In genomic region chrX:16770919-16771318, ce11 we compare ENCODE assay signal across 8 worm cellular contexts.
A peak's percentile ranks its signal among the peaks of the same experiment; 100 is the strongest.
TF ChIP-seq lines count a peak whose summit lies in the region.

No protein-coding gene starts in this region.

TF ChIP-seq in whole organism, L1 larva, 84 proteins besides CTCF, POLR2A, EP300 and RAD21 (continues in another document):
- TF ChIP-seq irx-1 (tag; optimal IDR thresholded peaks at IDR 0.05; lab: Kevin White, UChicago) (no peak), C04F5.9 (tag; optimal IDR thresholded peaks at IDR 0.05; lab: Kevin White, UChicago) (no peak), pax-3 (tag; optimal IDR thresholded peaks at IDR 0.05; lab: Kevin White, UChicago) (no peak), efl-1 (optimal IDR thresholded peaks at IDR 0.05; lab: Kevin White, UChicago) (no peak), efl-1 (GFP tag; optimal IDR thresholded peaks at IDR 0.05 in 1 of 2; lab: Kevin White, UChicago) (peak in 1 of 2 experiments; percentile 43), nhr-76 (tag; optimal IDR thresholded peaks at IDR 0.05; lab: Kevin White, UChicago) (no peak), snpc-4 (tag; optimal IDR thresholded peaks at IDR 0.05; lab: Kevin White, UChicago) (no peak), ceh-82 (tag; optimal IDR thresholded peaks at IDR 0.05; lab: Kevin White, UChicago) (no peak), fos-1 (tag; optimal IDR thresholded peaks at IDR 0.05; lab: Kevin White, UChicago) (no peak), elt-2 (tag; optimal IDR thresholded peaks at IDR 0.05; lab: Kevin White, UChicago) (no peak), lin-39 (tag; optimal IDR thresholded peaks at IDR 0.05; lab: Kevin White, UChicago) (no peak), nhr-85 (tag; lab: Kevin White, UChicago) (peak; percentile 34)

TF ChIP-seq in whole organism, L2 larva, 48 proteins besides CTCF, POLR2A, EP300 and RAD21:
- TF ChIP-seq blmp-1 (tag; optimal IDR thresholded peaks at IDR 0.05; lab: Kevin White, UChicago; ENCODE audit: insufficient read depth) (no peak), gmeb-1 (tag; optimal IDR thresholded peaks at IDR 0.05; lab: Kevin White, UChicago) (no peak), fos-1 (tag; optimal IDR thresholded peaks at IDR 0.05; lab: Kevin White, UChicago) (peak; percentile 0)

TF ChIP-seq in whole organism, L3 larva, 47 proteins besides CTCF, POLR2A, EP300 and RAD21:
- TF ChIP-seq lin-39 (tag; optimal IDR thresholded peaks at IDR 0.05; lab: Kevin White, UChicago) (peak; percentile 14), ZK546.5 (tag; optimal IDR thresholded peaks at IDR 0.05; lab: Kevin White, UChicago) (no peak)

TF ChIP-seq in whole organism, early embryonic, 17 proteins besides CTCF, POLR2A, EP300 and RAD21:
- peak; percentile 22 for TF ChIP-seq aly-1 (tag; optimal IDR thresholded peaks at IDR 0.05; lab: Kevin White, UChicago)
- no peak for TF ChIP-seq ceh-13 (GFP tag; optimal IDR thresholded peaks at IDR 0.05; lab: Kevin White, UChicago)
- TF ChIP-seq hmg-4 (GFP tag; optimal IDR thresholded peaks at IDR 0.05; lab: Kevin White, UChicago), result peak; percentile 66

TF ChIP-seq in whole organism, late embryonic, 69 proteins besides CTCF, POLR2A, EP300 and RAD21 (continues in another document):
- TF ChIP-seq K02D7.2 (tag; optimal IDR thresholded peaks at IDR 0.05; lab: Kevin White, UChicago), result no peak
- TF ChIP-seq ceh-30 (tag; optimal IDR thresholded peaks at IDR 0.05; lab: Kevin White, UChicago), result no peak
- no peak for TF ChIP-seq madf-2 (tag; optimal IDR thresholded peaks at IDR 0.05; lab: Kevin White, UChicago)
- no peak for TF ChIP-seq che-1 (tag; optimal IDR thresholded peaks at IDR 0.05; lab: Kevin White, UChicago)
- TF ChIP-seq ceh-18 (tag; optimal IDR thresholded peaks at IDR 0.05; lab: Kevin White, UChicago), result peak; percentile 6
- TF ChIP-seq hlh-6 (tag; optimal IDR thresholded peaks at IDR 0.05; lab: Kevin White, UChicago), result no peak
- no peak for TF ChIP-seq tbx-7 (tag; optimal IDR thresholded peaks at IDR 0.05; lab: Kevin White, UChicago)
- no peak for TF ChIP-seq pqm-1 (tag; optimal IDR thresholded peaks at IDR 0.05; lab: Kevin White, UChicago)
- no peak for TF ChIP-seq Y22D7AL.16 (tag; optimal IDR thresholded peaks at IDR 0.05; lab: Kevin White, UChicago)
- TF ChIP-seq sdc-2 (tag; optimal IDR thresholded peaks at IDR 0.05; lab: Kevin White, UChicago), result peak; percentile 66
- TF ChIP-seq unc-42 (tag; optimal IDR thresholded peaks at IDR 0.05; lab: Kevin White, UChicago), result no peak
- no peak for TF ChIP-seq C38D4.7 (GFP tag; optimal IDR thresholded peaks at IDR 0.05; lab: Kevin White, UChicago)
- peak; percentile 26 for TF ChIP-seq C08G9.2 (tag; optimal IDR thresholded peaks at IDR 0.05; lab: Kevin White, UChicago)
- TF ChIP-seq nhr-11 (tag; optimal IDR thresholded peaks at IDR 0.05; lab: Kevin White, UChicago), result no peak
- no peak for TF ChIP-seq K09A11.1 (tag; optimal IDR thresholded peaks at IDR 0.05; lab: Kevin White, UChicago; ENCODE audit: insufficient read depth)
- TF ChIP-seq sox-4 (tag; optimal IDR thresholded peaks at IDR 0.05; lab: Kevin White, UChicago), result no peak
- peak; percentile 16 for TF ChIP-seq nfya-1 (tag; optimal IDR thresholded peaks at IDR 0.05; lab: Kevin White, UChicago)
- no peak for TF ChIP-seq ceh-22 (tag; optimal IDR thresholded peaks at IDR 0.05; lab: Kevin White, UChicago)
- TF ChIP-seq ceh-14 (tag; optimal IDR thresholded peaks at IDR 0.05; lab: Kevin White, UChicago), result no peak

TF ChIP-seq in whole organism, midembryonic, 9 proteins besides CTCF, POLR2A, EP300 and RAD21:
- TF ChIP-seq tab-1 (GFP tag; IDR thresholded peaks at IDR 0.05; lab: Robert Waterston, UW) (0 out of 2 replicates have a peak, but pooled peaks have one; percentile 22), ztf-23 (GFP tag; IDR thresholded peaks at IDR 0.05; lab: Robert Waterston, UW) (peak; percentile 57; the same call in 1 of the 2 replicates), T22C8.4 (GFP tag; IDR thresholded peaks at IDR 0.05; lab: Robert Waterston, UW) (no peak)

TF ChIP-seq in whole organism, mixed stage, embryonic, 35 proteins besides CTCF, POLR2A, EP300 and RAD21:
- TF ChIP-seq nhr-12 (tag; optimal IDR thresholded peaks at IDR 0.05; lab: Kevin White, UChicago) (no peak), drap-1 (GFP tag; optimal IDR thresholded peaks at IDR 0.05; lab: Kevin White, UChicago) (peak; percentile 48), sem-2 (GFP tag; optimal IDR thresholded peaks at IDR 0.05; lab: Kevin White, UChicago) (no peak), pha-4 (tag; optimal IDR thresholded peaks at IDR 0.05; lab: Kevin White, UChicago) (no peak), hlh-1 (tag; optimal IDR thresholded peaks at IDR 0.05; lab: Kevin White, UChicago) (peak; percentile 13), nhr-2 (tag; optimal IDR thresholded peaks at IDR 0.05; lab: Kevin White, UChicago) (peak; percentile 95), ztf-11 (tag; optimal IDR thresholded peaks at IDR 0.05; lab: Kevin White, UChicago) (no peak), M03D4.4 (tag; optimal IDR thresholded peaks at IDR 0.05; lab: Kevin White, UChicago) (no peak), ces-1 (GFP tag; optimal IDR thresholded peaks at IDR 0.05; lab: Kevin White, UChicago) (no peak), nhr-28 (tag; optimal IDR thresholded peaks at IDR 0.05; lab: Kevin White, UChicago) (no peak), lin-13 (tag; optimal IDR thresholded peaks at IDR 0.05; lab: Kevin White, UChicago) (no peak), unc-120 (tag; optimal IDR thresholded peaks at IDR 0.05; lab: Kevin White, UChicago; ENCODE audit: poor library complexity, severe bottlenecking) (no peak), mab-5 (tag; optimal IDR thresholded peaks at IDR 0.05; lab: Kevin White, UChicago) (no peak), mls-2 (tag; optimal IDR thresholded peaks at IDR 0.05; lab: Kevin White, UChicago) (peak; percentile 29), mep-1 (tag; optimal IDR thresholded peaks at IDR 0.05; lab: Kevin White, UChicago) (peak; percentile 15), bed-3 (GFP tag; optimal IDR thresholded peaks at IDR 0.05; lab: Kevin White, UChicago) (no peak), snpc-4 (tag; optimal IDR thresholded peaks at IDR 0.05; lab: Kevin White, UChicago) (no peak), ham-2 (GFP tag; optimal IDR thresholded peaks at IDR 0.05; lab: Kevin White, UChicago) (peak; percentile 32), nhr-237 (tag; optimal IDR thresholded peaks at IDR 0.05; lab: Kevin White, UChicago) (no peak), lin-32 (GFP tag; optimal IDR thresholded peaks at IDR 0.05; lab: Kevin White, UChicago) (peak; percentile 12), ceh-83 (GFP tag; optimal IDR thresholded peaks at IDR 0.05; lab: Kevin White, UChicago) (no peak), elt-3 (tag; optimal IDR thresholded peaks at IDR 0.05; lab: Kevin White, UChicago) (no peak), cnd-1 (tag; optimal IDR thresholded peaks at IDR 0.05; lab: Kevin White, UChicago) (peak; percentile 46), unc-39 (tag; optimal IDR thresholded peaks at IDR 0.05; lab: Kevin White, UChicago) (no peak), tbx-8 (GFP tag; optimal IDR thresholded peaks at IDR 0.05; lab: Kevin White, UChicago) (no peak), blmp-1 (tag; optimal IDR thresholded peaks at IDR 0.05; lab: Kevin White, UChicago) (no peak)

TF ChIP-seq in whole organism, young adult, 124 proteins besides CTCF, POLR2A, EP300 and RAD21:
- TF ChIP-seq let-607 (tag; optimal IDR thresholded peaks at IDR 0.05; lab: Kevin White, UChicago), result no peak
- TF ChIP-seq ceh-91 (GFP tag; IDR thresholded peaks at IDR 0.05; lab: Robert Waterston, UW), result no peak
- no peak for TF ChIP-seq ztf-22 (GFP tag; optimal IDR thresholded peaks at IDR 0.05; lab: Kevin White, UChicago)
- no peak for TF ChIP-seq mxl-1 (tag; optimal IDR thresholded peaks at IDR 0.05; lab: Kevin White, UChicago)
- no peak for TF ChIP-seq bed-1 (GFP tag; IDR thresholded peaks at IDR 0.05; lab: Robert Waterston, UW)
- no peak for TF ChIP-seq C06A6.2 (GFP tag; conservative IDR thresholded peaks at IDR 0.05; lab: Robert Waterston, UW)
- TF ChIP-seq F23B12.7 (tag; optimal IDR thresholded peaks at IDR 0.05; lab: Kevin White, UChicago; ENCODE audit: insufficient read depth), result no peak
- TF ChIP-seq somi-1 (GFP tag; optimal IDR thresholded peaks at IDR 0.05; lab: Kevin White, UChicago), result no peak
- TF ChIP-seq Y95B8A.8 (GFP tag; IDR thresholded peaks at IDR 0.05; lab: Robert Waterston, UW), result 0 out of 2 replicates have a peak, but pooled peaks have one; percentile 29
- 0 out of 2 replicates have a peak, but pooled peaks have one; percentile 28 for TF ChIP-seq dox-1 (GFP tag; IDR thresholded peaks at IDR 0.05; lab: Robert Waterston, UW)
- 0 out of 2 replicates have a peak, but pooled peaks have one; percentile 25 for TF ChIP-seq K11D2.4 (GFP tag; IDR thresholded peaks at IDR 0.05; lab: Robert Waterston, UW)
- TF ChIP-seq Y53F4B.3 (GFP tag; IDR thresholded peaks at IDR 0.05; lab: Robert Waterston, UW), result no peak
- no peak for TF ChIP-seq rcor-1 (GFP tag; IDR thresholded peaks at IDR 0.05; lab: Robert Waterston, UW)
- TF ChIP-seq zfh-2 (GFP tag; conservative IDR thresholded peaks at IDR 0.05; lab: Robert Waterston, UW), result peak; percentile 44; the same call in 1 of the 2 replicates
